Fruit fly (Drosophila melanogaster): ENCODE data around the gene CG14810.

Gene CG14810

DNA sequence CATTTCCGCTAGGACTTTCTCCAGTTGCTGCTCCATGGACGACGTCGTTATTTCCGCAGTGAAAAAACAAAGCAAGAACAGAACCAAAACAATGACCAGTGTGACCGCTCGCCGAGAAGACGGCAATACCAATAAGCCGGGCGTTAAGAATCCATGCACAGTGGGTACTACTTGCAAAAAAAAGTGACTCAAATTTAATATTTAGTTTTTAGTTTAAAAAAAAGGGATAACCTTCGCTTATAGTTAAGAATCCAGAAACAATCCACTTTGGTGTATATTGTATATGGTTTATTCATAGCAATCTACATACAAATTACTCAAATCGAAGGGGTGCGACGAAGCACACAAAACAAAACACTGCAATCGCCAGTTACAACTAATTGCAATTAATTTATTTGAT is 38.7 kb upstream of the CG14810 start, which contains the start of gene Lamtor5 (continued):
- TF ChIP-seq cwo (GFP tag; optimal IDR thresholded peaks at IDR 0.05) = peak; percentile 27
- TF ChIP-seq zf30C (GFP tag; optimal IDR thresholded peaks at IDR 0.05) = no peak
- no peak for TF ChIP-seq otp (GFP tag; IDR thresholded peaks at IDR 0.05)
- TF ChIP-seq CG13624 (GFP tag; optimal IDR thresholded peaks at IDR 0.05) = peak; percentile 21
- TF ChIP-seq peb (GFP tag; IDR thresholded peaks at IDR 0.05) = no peak
- no peak for TF ChIP-seq CG11085 (GFP tag; IDR thresholded peaks at IDR 0.05)
- TF ChIP-seq unpg (GFP tag; optimal IDR thresholded peaks at IDR 0.05) = peak; percentile 53
- TF ChIP-seq CG31365 (tag; optimal IDR thresholded peaks at IDR 0.05) = no peak
- TF ChIP-seq tap (tag; optimal IDR thresholded peaks at IDR 0.05) = no peak
- peak; percentile 50; the same call in 1 of the 2 replicates for TF ChIP-seq lmd (GFP tag; IDR thresholded peaks at IDR 0.05)
- no peak for TF ChIP-seq CG8281 (tag; optimal IDR thresholded peaks at IDR 0.05)
- peak; percentile 24 for TF ChIP-seq stwl (tag; optimal IDR thresholded peaks at IDR 0.05)
- no peak for TF ChIP-seq CG16813 (GFP tag; IDR thresholded peaks at IDR 0.05; ENCODE audit: partially characterized antibody)
- no peak for TF ChIP-seq Optix (GFP tag; IDR thresholded peaks at IDR 0.05)
- TF ChIP-seq CG10366 (GFP tag; IDR thresholded peaks at IDR 0.05) = 0 out of 2 replicates have a peak, but pooled peaks have one; percentile 20
- TF ChIP-seq gt (GFP tag; IDR thresholded peaks at IDR 0.05) = no peak
- no peak; the same call in 1 of the 2 replicates for TF ChIP-seq stc (GFP tag; IDR thresholded peaks at IDR 0.05)
- TF ChIP-seq CG18764 (GFP tag; optimal IDR thresholded peaks at IDR 0.05) = no peak
- peak in 1 of 2 experiments; percentile 37 for TF ChIP-seq chif (GFP tag; optimal IDR thresholded peaks at IDR 0.05)
- no peak for TF ChIP-seq CG7786 (GFP tag; optimal IDR thresholded peaks at IDR 0.05)
- no peak for TF ChIP-seq Asciz (GFP tag; optimal IDR thresholded peaks at IDR 0.05)
- peak; percentile 35; the same call in 1 of the 2 replicates for TF ChIP-seq esg (GFP tag; conservative IDR thresholded peaks at IDR 0.05)
- TF ChIP-seq CG43689 (GFP tag; IDR thresholded peaks at IDR 0.05) = no peak
- TF ChIP-seq bab2 (GFP tag; optimal IDR thresholded peaks at IDR 0.05) = peak; percentile 35
- TF ChIP-seq Mes4 (GFP tag; optimal IDR thresholded peaks at IDR 0.05) = no peak
- no peak for TF ChIP-seq CG4404 (GFP tag; IDR thresholded peaks at IDR 0.05)
- TF ChIP-seq Bteb2 (GFP tag; optimal IDR thresholded peaks at IDR 0.05) = no peak
- no peak for TF ChIP-seq CG9215 (GFP tag; IDR thresholded peaks at IDR 0.05)
- TF ChIP-seq Lim3 (GFP tag; IDR thresholded peaks at IDR 0.05) = no peak
- TF ChIP-seq twi (tag; optimal IDR thresholded peaks at IDR 0.05) = no peak
- peak; percentile 78 for TF ChIP-seq Rfx (GFP tag; IDR thresholded peaks at IDR 0.05)
- no peak for TF ChIP-seq lov (optimal IDR thresholded peaks at IDR 0.05)
- no peak for TF ChIP-seq lov (GFP tag; IDR thresholded peaks at IDR 0.05)
- no peak for TF ChIP-seq gcm (GFP tag; optimal IDR thresholded peaks at IDR 0.05)
- no peak for TF ChIP-seq fru (optimal IDR thresholded peaks at IDR 0.05)
- no peak for TF ChIP-seq HLH3B (GFP tag; IDR thresholded peaks at IDR 0.05)
- TF ChIP-seq tll (GFP tag; optimal IDR thresholded peaks at IDR 0.05) = no peak
- no peak for TF ChIP-seq zfh1 (GFP tag; IDR thresholded peaks at IDR 0.05)
- peak; percentile 30 for TF ChIP-seq nerfin-1 (tag; optimal IDR thresholded peaks at IDR 0.05)
- no peak for TF ChIP-seq wdn (GFP tag; IDR thresholded peaks at IDR 0.05)
- TF ChIP-seq CG10462 (GFP tag; optimal IDR thresholded peaks at IDR 0.05) = no peak
- peak; percentile 68 for TF ChIP-seq gem (tag; optimal IDR thresholded peaks at IDR 0.05)
- peak; percentile 12 for TF ChIP-seq slou (GFP tag; optimal IDR thresholded peaks at IDR 0.05)
- TF ChIP-seq CG9876 (GFP tag; optimal IDR thresholded peaks at IDR 0.05) = no peak
- no peak for TF ChIP-seq Atf-2 (GFP tag; optimal IDR thresholded peaks at IDR 0.05)
- no peak for TF ChIP-seq CG17612 (GFP tag; IDR thresholded peaks at IDR 0.05)
- TF ChIP-seq insv (GFP tag; optimal IDR thresholded peaks at IDR 0.05) = peak in 1 of 2 experiments; percentile 8
- TF ChIP-seq Aef1 (GFP tag; IDR thresholded peaks at IDR 0.05) = peak; percentile 27; the same call in 1 of the 3 replicates
- TF ChIP-seq CG9609 (GFP tag; optimal IDR thresholded peaks at IDR 0.05) = no peak
- TF ChIP-seq CG11723 (GFP tag; optimal IDR thresholded peaks at IDR 0.05) = no peak
- peak; percentile 29 for TF ChIP-seq CHES-1-like (GFP tag; optimal IDR thresholded peaks at IDR 0.05)
- no peak for TF ChIP-seq CG7271 (tag; optimal IDR thresholded peaks at IDR 0.05)
- TF ChIP-seq Sin3A (optimal IDR thresholded peaks at IDR 0.05) = no peak

Measured in whole organism, embryonic.